Worm (Caenorhabditis elegans): ENCODE data around the gene gst-31.

DNA sequence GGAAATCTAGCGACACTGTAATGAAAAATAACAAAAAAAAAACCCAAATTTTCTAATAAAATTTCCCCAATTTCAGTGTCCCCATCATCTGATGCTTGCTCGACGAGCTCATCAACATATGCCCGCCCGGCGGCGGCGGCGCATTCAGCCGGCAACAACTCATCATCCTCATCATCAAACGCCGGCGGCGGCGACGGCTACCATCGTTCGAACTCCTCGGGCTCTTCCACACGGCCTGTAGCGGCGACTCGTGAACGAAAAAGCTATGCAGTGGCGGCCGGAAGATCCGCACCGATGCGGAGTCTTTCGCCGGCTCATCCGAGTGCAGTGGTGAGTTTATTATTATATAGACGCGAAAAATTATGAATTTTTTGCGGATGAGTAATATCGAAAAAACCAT lies 45.4 kb upstream of the gst-31 start:
- TF ChIP-seq ztf-23 (GFP tag; IDR thresholded peaks at IDR 0.05) (no peak), ref-1 (GFP tag; conservative IDR thresholded peaks at IDR 0.05) (no peak), tab-1 (GFP tag; IDR thresholded peaks at IDR 0.05) (no peak), cog-1 (tag; optimal IDR thresholded peaks at IDR 0.05) (no peak)
